Worm (Caenorhabditis elegans) whole organism, midembryonic: ENCODE results near the gene F58E6.11.

Source experiments
- T22C8.4 ChIP-seq: fragments of 200-800 bp; sonication (Bioruptor generic); IDR thresholded peaks from 2 replicates; pipeline ENCODE4 v1.3.6; 2022; ENCODE audit warnings: missing genetic modification characterization, missing compliant biosample characterization
- cog-1 ChIP-seq: sonication (generic microtip); optimal IDR thresholded peaks from 2 replicates; lab custom pipeline; 2016; ENCODE audit warnings: missing genetic modification characterization, missing compliant biosample characterization
- flt-1 ChIP-seq: fragments of 200-800 bp; sonication (Bioruptor generic); IDR thresholded peaks from 2 replicates; pipeline ENCODE4 v1.3.6; 2022; ENCODE audit warnings: missing genetic modification characterization, missing compliant biosample characterization
- ztf-23 ChIP-seq: fragments of 200-800 bp; sonication (Bioruptor generic); IDR thresholded peaks from 2 replicates; pipeline ENCODE4 v1.3.6; 2022; ENCODE audit warnings: missing genetic modification reagents, missing genetic modification characterization, missing compliant biosample characterization
- ztf-29 ChIP-seq: fragments of 200-800 bp; sonication (Bioruptor generic); IDR thresholded peaks from 2 replicates; pipeline ENCODE4 v1.3.6; 2022; ENCODE audit warnings: missing genetic modification reagents, missing genetic modification characterization, missing compliant biosample characterization

DNA sequence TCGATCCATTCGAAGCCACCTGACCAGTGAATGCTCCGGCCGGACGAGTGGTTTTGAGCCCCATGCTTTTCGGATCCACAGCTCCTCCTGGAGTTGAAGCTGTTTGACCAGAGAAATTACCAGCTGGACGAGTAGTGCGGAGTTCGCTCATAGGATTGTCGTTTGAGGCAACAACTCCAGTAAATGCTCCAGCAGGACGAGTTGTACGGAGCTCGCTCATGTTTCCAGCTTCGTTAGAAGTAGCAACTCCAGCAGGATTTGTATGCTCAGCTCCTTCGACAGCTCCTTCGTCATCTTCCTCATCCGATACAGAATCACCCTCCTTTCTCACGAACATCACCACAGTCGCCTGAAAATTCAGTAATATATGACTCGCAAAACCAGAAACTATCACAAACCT is 4.2 kb downstream of the F58E6.11 start:
- TF ChIP-seq cog-1 (tag; lab: Kevin White, UChicago) = no peak
- no peak for TF ChIP-seq flt-1
- TF ChIP-seq ztf-29 (GFP tag; lab: Robert Waterston, UW) = no peak
- TF ChIP-seq T22C8.4 (GFP tag; lab: Robert Waterston, UW) = no peak
- no peak for TF ChIP-seq ztf-23
